Fruit fly (Drosophila melanogaster) whole organism, embryonic: ENCODE data around the gene mib1.

Experiments
- Asciz ChIP-seq: fragments of 200-800 bp; sonication (Bioruptor generic); optimal IDR thresholded peaks from 2 replicates; lab custom pipeline; 2017; ENCODE audit warnings: missing biosample characterization, mild to moderate bottlenecking, missing genetic modification characterization, missing genetic modification reagents
- Awh ChIP-seq: fragments of 200-800 bp; sonication (Bioruptor generic); IDR thresholded peaks from 2 replicates; pipeline ENCODE4, ENCODE4 v1.3.6; 2022; ENCODE audit warnings: missing biosample characterization, missing genetic modification characterization
- BtbVII ChIP-seq: fragments of 200-800 bp; sonication (Bioruptor generic); optimal IDR thresholded peaks from 3 replicates; lab custom pipeline; 2017; ENCODE audit warnings: missing biosample characterization, mild to moderate bottlenecking, missing genetic modification characterization
- Bteb2 ChIP-seq: fragments of 200-800 bp; sonication (Bioruptor generic); optimal IDR thresholded peaks from 2 replicates; lab custom pipeline; 2016; ENCODE audit warnings: missing biosample characterization, missing genetic modification characterization
- CG10654 ChIP-seq: fragments of 200-800 bp; sonication (Bioruptor generic); optimal IDR thresholded peaks from 2 replicates; lab custom pipeline; 2016; ENCODE audit warnings: missing biosample characterization, missing genetic modification characterization
- CG10959 ChIP-seq: fragments of 200-800 bp; sonication (Bioruptor generic); IDR thresholded peaks from 2 replicates; pipeline ENCODE4 v1.3.6; 2022; ENCODE audit warnings: missing biosample characterization, missing genetic modification characterization
- CG12769 ChIP-seq: fragments of 200-800 bp; sonication (Bioruptor generic); optimal IDR thresholded peaks from 2 replicates; lab custom pipeline; 2019; ENCODE audit warnings: missing biosample characterization, mild to moderate bottlenecking, missing genetic modification characterization, moderate library complexity
- CG1603 ChIP-seq: fragments of 200-800 bp; sonication (Bioruptor generic); optimal IDR thresholded peaks from 2 replicates; lab custom pipeline; 2019; ENCODE audit warnings: missing biosample characterization, mild to moderate bottlenecking, missing genetic modification characterization, moderate library complexity
- CG16779 ChIP-seq: fragments of 200-800 bp; sonication (Bioruptor generic); IDR thresholded peaks from 2 replicates; pipeline ENCODE4 v1.3.6; 2022; ENCODE audit warnings: missing biosample characterization, missing genetic modification characterization
- CG16815 ChIP-seq: fragments of 200-800 bp; sonication (Bioruptor generic); optimal IDR thresholded peaks from 3 replicates; lab custom pipeline; 2017; ENCODE audit warnings: missing biosample characterization, mild to moderate bottlenecking, missing genetic modification characterization
- CG2889 ChIP-seq: fragments of 200-800 bp; sonication (Bioruptor generic); IDR thresholded peaks from 3 replicates; pipeline ENCODE4 v1.3.6; 2022; ENCODE audit warnings: missing biosample characterization, missing genetic modification characterization
- CG30431 ChIP-seq: fragments of 200-800 bp; sonication (Bioruptor generic); optimal IDR thresholded peaks from 2 replicates; lab custom pipeline; 2017; ENCODE audit warnings: missing biosample characterization, missing genetic modification characterization
- CG31388 ChIP-seq: fragments of 200-800 bp; sonication (Bioruptor generic); optimal IDR thresholded peaks from 2 replicates; lab custom pipeline; 2016; ENCODE audit warnings: missing biosample characterization, missing genetic modification characterization
- CG3838 ChIP-seq: fragments of 200-800 bp; sonication (Bioruptor generic); optimal IDR thresholded peaks from 3 replicates; lab custom pipeline; 2016; ENCODE audit warnings: missing biosample characterization, missing genetic modification characterization
- CG6175 ChIP-seq: fragments of 200-800 bp; sonication (Bioruptor generic); IDR thresholded peaks from 3 replicates; pipeline ENCODE4 v1.3.6; 2022; ENCODE audit warnings: missing biosample characterization, missing genetic modification characterization
- CG6791 ChIP-seq: fragments of 200-800 bp; sonication (Bioruptor generic); IDR thresholded peaks from 3 replicates; pipeline ENCODE4 v1.3.6; 2022; ENCODE audit warnings: missing biosample characterization, missing genetic modification characterization; ENCODE audit not compliant: partially characterized antibody
- CG7271 ChIP-seq: fragments of 200-800 bp; sonication (Bioruptor generic); optimal IDR thresholded peaks from 2 replicates; lab custom pipeline; 2018; ENCODE audit warnings: missing biosample characterization, mild to moderate bottlenecking, missing genetic modification characterization, moderate library complexity
- CG7928 ChIP-seq: fragments of 200-800 bp; sonication (Bioruptor generic); optimal IDR thresholded peaks from 2 replicates; lab custom pipeline; 2017; ENCODE audit warnings: missing biosample characterization, mild to moderate bottlenecking, missing genetic modification characterization
- CG8281 ChIP-seq: fragments of 200-800 bp; sonication (Bioruptor generic); optimal IDR thresholded peaks from 2 replicates; lab custom pipeline; 2018; ENCODE audit warnings: missing biosample characterization, mild to moderate bottlenecking, missing genetic modification characterization, moderate library complexity
- CG8478 ChIP-seq: fragments of >200 bp; optimal IDR thresholded peaks from 2 replicates; lab custom pipeline; 2018
- CG9727 ChIP-seq: fragments of 200-800 bp; sonication (Bioruptor generic); optimal IDR thresholded peaks from 3 replicates; lab custom pipeline; 2017; ENCODE audit warnings: missing biosample characterization, mild to moderate bottlenecking, missing genetic modification characterization
- Camta ChIP-seq: fragments of 200-800 bp; sonication (Bioruptor generic); optimal IDR thresholded peaks from 2 replicates; lab custom pipeline; 2016; ENCODE audit warnings: missing biosample characterization, missing genetic modification characterization
- Dfd ChIP-seq, 2 experiments: fragments of >200 bp; optimal IDR thresholded peaks; 2 replicates each; lab custom pipeline; 2017; ENCODE audit warnings: missing biosample characterization in 2 of 2, missing genetic modification characterization in 2 of 2
- Doc3 ChIP-seq: fragments of 200-800 bp; sonication (Bioruptor generic); IDR thresholded peaks from 3 replicates; pipeline ENCODE4 v1.3.6; 2022; ENCODE audit warnings: missing biosample characterization, missing genetic modification characterization; ENCODE audit not compliant: partially characterized antibody
- Dref ChIP-seq: fragments of 200-800 bp; sonication (Bioruptor generic); IDR thresholded peaks from 2 replicates; pipeline ENCODE4 v1.3.6; 2022; ENCODE audit warnings: missing biosample characterization, missing genetic modification characterization
- Fer1 ChIP-seq: fragments of 200-800 bp; sonication (Bioruptor generic); optimal IDR thresholded peaks from 2 replicates; lab custom pipeline; 2017; ENCODE audit warnings: missing biosample characterization, mild to moderate bottlenecking, missing genetic modification characterization
- HLHmδ ChIP-seq: fragments of 200-800 bp; sonication (Bioruptor generic); optimal IDR thresholded peaks from 2 replicates; lab custom pipeline; 2018; ENCODE audit warnings: missing biosample characterization, mild to moderate bottlenecking, missing genetic modification characterization, moderate library complexity
- Kr ChIP-seq: fragments of 200-800 bp; sonication (Bioruptor generic); optimal IDR thresholded peaks from 2 replicates; lab custom pipeline; 2017; ENCODE audit warnings: missing biosample characterization, mild to moderate bottlenecking, missing genetic modification characterization
- NK7.1 ChIP-seq: fragments of 200-800 bp; sonication (Bioruptor generic); optimal IDR thresholded peaks from 3 replicates; lab custom pipeline; 2016; ENCODE audit warnings: missing biosample characterization, missing genetic modification characterization
- PHDP ChIP-seq: fragments of 200-800 bp; sonication (Bioruptor generic); optimal IDR thresholded peaks from 3 replicates; lab custom pipeline; 2018; ENCODE audit warnings: missing biosample characterization, mild to moderate bottlenecking, missing genetic modification characterization, moderate library complexity
- aop ChIP-seq: fragments of 200-800 bp; sonication (Bioruptor generic); IDR thresholded peaks from 2 replicates; pipeline ENCODE4 v1.3.6; 2022; ENCODE audit warnings: missing biosample characterization, missing genetic modification characterization
- chif ChIP-seq, 2 experiments: fragments of 200-800 bp; sonication (Bioruptor generic); optimal IDR thresholded peaks; 3 replicates each; lab custom pipeline; 2016; ENCODE audit warnings: missing biosample characterization in 2 of 2, missing genetic modification characterization in 2 of 2
- en ChIP-seq: fragments of 200-800 bp; sonication (Bioruptor generic); optimal IDR thresholded peaks from 2 replicates; lab custom pipeline; 2016; ENCODE audit warnings: missing biosample characterization, missing genetic modification characterization
- fru ChIP-seq: fragments of >200 bp; optimal IDR thresholded peaks from 2 replicates; lab custom pipeline; 2017
- fu2 ChIP-seq: fragments of 200-800 bp; sonication (Bioruptor generic); optimal IDR thresholded peaks from 2 replicates; lab custom pipeline; 2016; ENCODE audit warnings: missing biosample characterization, missing genetic modification characterization
- gcm ChIP-seq: fragments of 200-800 bp; sonication (Bioruptor generic); optimal IDR thresholded peaks from 2 replicates; lab custom pipeline; 2019; ENCODE audit warnings: missing biosample characterization, mild to moderate bottlenecking, missing genetic modification characterization, moderate library complexity
- gem ChIP-seq: fragments of 200-800 bp; sonication (Bioruptor generic); optimal IDR thresholded peaks from 2 replicates; lab custom pipeline; 2019; ENCODE audit warnings: missing biosample characterization, mild to moderate bottlenecking, missing genetic modification characterization, moderate library complexity
- h ChIP-seq: fragments of >200 bp; optimal IDR thresholded peaks from 2 replicates; lab custom pipeline; 2017
- her ChIP-seq: fragments of 200-800 bp; sonication (Bioruptor generic); optimal IDR thresholded peaks from 2 replicates; lab custom pipeline; 2016; ENCODE audit warnings: missing biosample characterization, missing genetic modification characterization
- ind ChIP-seq: fragments of 200-800 bp; sonication (Bioruptor generic); optimal IDR thresholded peaks from 3 replicates; lab custom pipeline; 2016; ENCODE audit warnings: missing biosample characterization, missing genetic modification characterization
- lab ChIP-seq: fragments of 200-800 bp; sonication (Bioruptor generic); optimal IDR thresholded peaks from 3 replicates; lab custom pipeline; 2017; ENCODE audit warnings: missing biosample characterization, missing genetic modification characterization, mild to moderate bottlenecking, moderate library complexity, missing genetic modification reagents
- nau ChIP-seq: fragments of 200-800 bp; sonication (Bioruptor generic); optimal IDR thresholded peaks from 3 replicates; lab custom pipeline; 2017; ENCODE audit warnings: missing biosample characterization, mild to moderate bottlenecking, missing genetic modification characterization, missing genetic modification reagents
- nerfin-2 ChIP-seq: fragments of 200-800 bp; sonication (Bioruptor generic); IDR thresholded peaks from 2 replicates; pipeline ENCODE4 v1.3.6; 2022; ENCODE audit warnings: missing biosample characterization, missing genetic modification characterization; ENCODE audit not compliant: partially characterized antibody
- pita ChIP-seq: fragments of 200-800 bp; sonication (Bioruptor generic); optimal IDR thresholded peaks from 2 replicates; lab custom pipeline; 2017; ENCODE audit warnings: missing biosample characterization, mild to moderate bottlenecking, missing genetic modification characterization
- prd ChIP-seq, 3 experiments: fragments of >200 bp in 2 of 3; fragments of 200-800 bp in 1 of 3; sonication (Bioruptor generic) in 1 of 3; optimal IDR thresholded peaks in 2 of 3; IDR thresholded peaks in 1 of 3; 2 replicates in 2 of 3; 3 replicates in 1 of 3; pipeline versions ENCODE4 v1.3.6 to Lab custom; 2017 to 2022; ENCODE audit warnings: missing biosample characterization in 1 of 3, missing genetic modification characterization in 1 of 3
- pzg ChIP-seq: fragments of 200-800 bp; sonication (Bioruptor generic); optimal IDR thresholded peaks from 3 replicates; lab custom pipeline; 2018; ENCODE audit warnings: missing biosample characterization, mild to moderate bottlenecking, missing genetic modification characterization, moderate library complexity
- sens-2 ChIP-seq: fragments of 200-800 bp; sonication (Bioruptor generic); IDR thresholded peaks from 2 replicates; pipeline ENCODE4 v1.3.6; 2022; ENCODE audit warnings: missing biosample characterization, missing genetic modification characterization
- tna ChIP-seq: fragments of 200-800 bp; sonication (Bioruptor generic); IDR thresholded peaks from 2 replicates; pipeline ENCODE4 v1.3.6; 2022; ENCODE audit warnings: missing biosample characterization, missing genetic modification characterization; ENCODE audit not compliant: partially characterized antibody
- toy ChIP-seq: fragments of 200-800 bp; sonication (Bioruptor generic); IDR thresholded peaks from 2 replicates; pipeline ENCODE4 v1.3.6; 2022; ENCODE audit warnings: missing biosample characterization, missing genetic modification characterization
- usp ChIP-seq: fragments of >200 bp; optimal IDR thresholded peaks from 2 replicates; lab custom pipeline; 2017; ENCODE audit warnings: missing biosample characterization, missing genetic modification characterization
- wek ChIP-seq: fragments of 200-800 bp; sonication (Bioruptor generic); optimal IDR thresholded peaks from 3 replicates; lab custom pipeline; 2018; ENCODE audit warnings: missing biosample characterization, mild to moderate bottlenecking, missing genetic modification characterization, moderate library complexity

mib1 gene

dm6 chr3L:16001164-16001679, 10.4 kb downstream of the mib1 start (continued):
- no peak for TF ChIP-seq wek (GFP tag; lab: Kevin White, UChicago)
- TF ChIP-seq nau (GFP tag; lab: Kevin White, UChicago) = peak; percentile 58
- TF ChIP-seq CG12769 = peak; percentile 89
- TF ChIP-seq her = peak; percentile 85
- TF ChIP-seq CG3838 (GFP tag; lab: Kevin White, UChicago) = peak; percentile 3
- no peak for TF ChIP-seq CG31388 (GFP tag; lab: Kevin White, UChicago)
- TF ChIP-seq CG9727 (GFP tag; lab: Kevin White, UChicago) = peak; percentile 81
- TF ChIP-seq chif (GFP tag; optimal IDR thresholded peaks at IDR 0.05; lab: Kevin White, UChicago) = peak; percentile 47 to 55
- TF ChIP-seq CG6175 (GFP tag; lab: Robert Waterston, UW) = peak; percentile 48; the same call in 1 of the 3 replicates
- TF ChIP-seq tna (GFP tag; lab: Robert Waterston, UW) = 0 out of 2 replicates have a peak, but pooled peaks have one; percentile 47
- TF ChIP-seq CG30431 (GFP tag; lab: Kevin White, UChicago) = no peak
- no peak for TF ChIP-seq Awh
- no peak for TF ChIP-seq CG16779 (GFP tag; lab: Robert Waterston, UW)
- no peak for TF ChIP-seq Kr (GFP tag; lab: Kevin White, UChicago)
- TF ChIP-seq Fer1 (GFP tag; lab: Kevin White, UChicago) = peak; percentile 93
- TF ChIP-seq ind (GFP tag; lab: Kevin White, UChicago) = peak; percentile 79
- peak; percentile 71 for TF ChIP-seq gcm (GFP tag; lab: Kevin White, UChicago)
- TF ChIP-seq CG7928 (GFP tag; lab: Kevin White, UChicago) = peak; percentile 16
- TF ChIP-seq Asciz (GFP tag; lab: Kevin White, UChicago) = peak; percentile 22
- TF ChIP-seq Dfd (GFP tag; optimal IDR thresholded peaks at IDR 0.05; lab: Kevin White, UChicago) = no peak
- TF ChIP-seq NK7.1 = peak; percentile 72
- no peak for TF ChIP-seq CG7271 (tag; lab: Kevin White, UChicago)
- no peak for TF ChIP-seq CG8478
- TF ChIP-seq h (lab: Kevin White, UChicago) = no peak
- peak; percentile 50 for TF ChIP-seq CG16815
- peak; percentile 55 for TF ChIP-seq CG1603 (tag; lab: Kevin White, UChicago)
- TF ChIP-seq pita (GFP tag; lab: Kevin White, UChicago) = no peak
- TF ChIP-seq pzg = peak; percentile 11
- TF ChIP-seq Camta (GFP tag; lab: Kevin White, UChicago) = peak; percentile 67
- TF ChIP-seq HLHmδ (GFP tag; lab: Kevin White, UChicago) = no peak
- peak; percentile 43 for TF ChIP-seq en
- peak; percentile 80 for TF ChIP-seq fu2
- TF ChIP-seq nerfin-2 (GFP tag; lab: Robert Waterston, UW) = no peak
- peak; percentile 82 for TF ChIP-seq BtbVII (GFP tag; lab: Kevin White, UChicago)
- TF ChIP-seq toy (GFP tag; lab: Robert Waterston, UW) = 0 out of 2 replicates have a peak, but pooled peaks have one; percentile 9
- no peak for TF ChIP-seq fru (lab: Kevin White, UChicago)
- no peak for TF ChIP-seq prd (optimal IDR thresholded peaks at IDR 0.05; lab: Kevin White, UChicago)
- peak; percentile 61 for TF ChIP-seq prd (GFP tag; IDR thresholded peaks at IDR 0.05; lab: Robert Waterston, UW)
- TF ChIP-seq CG8281 (tag; lab: Kevin White, UChicago) = peak; percentile 68
- no peak for TF ChIP-seq usp
- TF ChIP-seq PHDP (tag; lab: Kevin White, UChicago) = peak; percentile 87
- TF ChIP-seq CG10959 = no peak
- TF ChIP-seq sens-2 (GFP tag; lab: Robert Waterston, UW) = no peak
- no peak for TF ChIP-seq Dref (GFP tag; lab: Robert Waterston, UW)
- no peak for TF ChIP-seq aop (GFP tag; lab: Robert Waterston, UW)
- peak; percentile 67 for TF ChIP-seq Bteb2 (GFP tag; lab: Kevin White, UChicago)
- peak; percentile 52; the same call in 1 of the 3 replicates for TF ChIP-seq CG2889 (GFP tag; lab: Robert Waterston, UW)
- peak; percentile 88 for TF ChIP-seq gem (tag; lab: Kevin White, UChicago)
- peak; percentile 90 for TF ChIP-seq lab (GFP tag; lab: Kevin White, UChicago)
- no peak for TF ChIP-seq Doc3
- no peak for TF ChIP-seq CG10654 (GFP tag; lab: Kevin White, UChicago)
- no peak for TF ChIP-seq CG6791 (GFP tag; lab: Robert Waterston, UW)
